Worm (Caenorhabditis elegans) whole organism, late embryonic: ENCODE measurements around the gene F26C11.3.

Experiments
- K09A11.1 ChIP-seq: sonication (generic microtip); optimal IDR thresholded peaks from 2 replicates; lab custom pipeline; 2017; ENCODE audit warnings: antibody characterized with exemption, mild to moderate bottlenecking, missing genetic modification characterization, missing compliant biosample characterization; ENCODE audit not compliant: insufficient read depth
- dve-1 ChIP-seq: sonication (generic microtip); optimal IDR thresholded peaks from 2 replicates; lab custom pipeline; 2017; ENCODE audit warnings: antibody characterized with exemption, mild to moderate bottlenecking, missing genetic modification characterization, missing compliant biosample characterization
- ets-4 ChIP-seq: sonication (generic microtip); optimal IDR thresholded peaks from 2 replicates; lab custom pipeline; 2016; ENCODE audit warnings: missing genetic modification characterization, missing compliant biosample characterization
- pag-3 ChIP-seq: sonication (generic microtip); optimal IDR thresholded peaks from 2 replicates; lab custom pipeline; 2016; ENCODE audit warnings: missing compliant biosample characterization, missing genetic modification characterization, borderline replicate concordance
- pha-2 ChIP-seq: sonication (generic microtip); optimal IDR thresholded peaks from 2 replicates; lab custom pipeline; 2017; ENCODE audit warnings: mild to moderate bottlenecking, missing genetic modification characterization, missing compliant biosample characterization
- pha-4 ChIP-seq: fragments of 150-350 bp; optimal IDR thresholded peaks from 2 replicates; lab custom pipeline; 2018; ENCODE audit warnings: missing biosample characterization, missing genetic modification reagents, missing genetic modification characterization
- unc-55 ChIP-seq: sonication (generic microtip); optimal IDR thresholded peaks from 2 replicates; lab custom pipeline; 2017; ENCODE audit warnings: missing biosample characterization, missing genetic modification reagents, missing genetic modification characterization
- unc-86 ChIP-seq: sonication (generic microtip); optimal IDR thresholded peaks from 2 replicates; lab custom pipeline; 2016; ENCODE audit warnings: missing genetic modification characterization, missing compliant biosample characterization

ce11 chrII:9892409-9892808, 22.5 kb downstream of the F26C11.3 start, which contains the start of gene C08H9.16:
- TF ChIP-seq ets-4 (no peak), dve-1 (tag; lab: Kevin White, UChicago) (no peak), unc-86 (tag; lab: Kevin White, UChicago) (no peak), pha-4 (tag; lab: Kevin White, UChicago) (no peak), unc-55 (GFP tag; lab: Kevin White, UChicago) (no peak), pag-3 (tag; lab: Kevin White, UChicago) (no peak), K09A11.1 (tag; lab: Kevin White, UChicago) (no peak), pha-2 (tag; lab: Kevin White, UChicago) (no peak)
